Worm (Caenorhabditis elegans) whole organism, L1 larva: ENCODE data around the gene C34E10.10.

ENCODE experiments used
- C16A3.4 ChIP-seq: fragments of 150-350 bp; optimal IDR thresholded peaks from 2 replicates; lab custom pipeline; 2014; ENCODE audit warnings: missing biosample characterization, missing genetic modification characterization
- ama-1 ChIP-seq: fragments of 150-350 bp; optimal IDR thresholded peaks from 2 replicates; lab custom pipeline; 2014
- blmp-1 ChIP-seq: fragments of 150-350 bp; optimal IDR thresholded peaks from 2 replicates; lab custom pipeline; 2014; ENCODE audit warnings: missing biosample characterization, missing genetic modification characterization
- dpl-1 ChIP-seq, 3 experiments: fragments of 150-350 bp in 2 of 3; sonication (generic microtip) in 1 of 3; optimal IDR thresholded peaks; 2 replicates each; lab custom pipeline; 2014 to 2017; ENCODE audit warnings: missing biosample characterization in 3 of 3, missing genetic modification characterization in 3 of 3, missing genetic modification reagents in 3 of 3
- efl-1 ChIP-seq, 4 experiments: fragments of 150-350 bp; optimal IDR thresholded peaks in 3 of 4; peaks in 1 of 4; 1 replicate in 1 of 4; 2 replicates in 3 of 4; lab custom pipeline; 2014; ENCODE audit warnings: missing biosample characterization in 2 of 4, missing genetic modification characterization in 2 of 4, missing genetic modification reagents in 2 of 4
- fkh-10 ChIP-seq: sonication (generic microtip); optimal IDR thresholded peaks from 2 replicates; lab custom pipeline; 2017; ENCODE audit warnings: missing biosample characterization, missing genetic modification reagents, missing genetic modification characterization
- fkh-4 ChIP-seq: sonication (generic microtip); optimal IDR thresholded peaks from 2 replicates; lab custom pipeline; 2016; ENCODE audit warnings: missing compliant biosample characterization, missing genetic modification characterization, borderline replicate concordance
- fkh-8 ChIP-seq: sonication (generic microtip); optimal IDR thresholded peaks from 2 replicates; lab custom pipeline; 2016; ENCODE audit warnings: mild to moderate bottlenecking, missing genetic modification characterization, missing compliant biosample characterization
- hlh-17 ChIP-seq: fragments of 200-800 bp; sonication (Bioruptor generic); optimal IDR thresholded peaks from 2 replicates; lab custom pipeline; 2018; ENCODE audit warnings: missing genetic modification characterization, mild to moderate bottlenecking, missing compliant biosample characterization, moderate library complexity, borderline replicate concordance
- lin-14 ChIP-seq: fragments of 200-800 bp; sonication (Bioruptor generic); optimal IDR thresholded peaks from 2 replicates; lab custom pipeline; 2018; ENCODE audit warnings: mild to moderate bottlenecking, missing genetic modification characterization, moderate library complexity, missing compliant biosample characterization
- lin-35 ChIP-seq, 2 experiments: fragments of 150-350 bp; optimal IDR thresholded peaks; 2 replicates each; lab custom pipeline; 2014; ENCODE audit warnings: missing biosample characterization in 2 of 2, missing genetic modification characterization in 2 of 2, missing genetic modification reagents in 2 of 2
- lin-39 ChIP-seq: fragments of 150-350 bp; optimal IDR thresholded peaks from 2 replicates; lab custom pipeline; 2014; ENCODE audit warnings: missing biosample characterization, missing genetic modification reagents, missing genetic modification characterization
- lsy-2 ChIP-seq, 2 experiments: fragments of 150-350 bp; optimal IDR thresholded peaks; 2 replicates each; lab custom pipeline; 2014; ENCODE audit warnings: missing biosample characterization in 2 of 2, missing genetic modification characterization in 2 of 2
- nhr-20 ChIP-seq: sonication (generic microtip); optimal IDR thresholded peaks from 2 replicates; lab custom pipeline; 2016; ENCODE audit warnings: mild to moderate bottlenecking, missing genetic modification characterization, missing compliant biosample characterization
- nhr-71 ChIP-seq: sonication (generic microtip); optimal IDR thresholded peaks from 2 replicates; lab custom pipeline; 2016; ENCODE audit warnings: mild to moderate bottlenecking, missing genetic modification characterization, moderate library complexity, missing compliant biosample characterization
- nhr-77 ChIP-seq: fragments of 150-350 bp; optimal IDR thresholded peaks from 2 replicates; lab custom pipeline; 2014; ENCODE audit warnings: missing biosample characterization, missing genetic modification characterization
- pag-3 ChIP-seq: sonication (generic microtip); optimal IDR thresholded peaks from 2 replicates; lab custom pipeline; 2017; ENCODE audit warnings: missing genetic modification characterization, mild to moderate bottlenecking, missing compliant biosample characterization, antibody characterized with exemption, borderline replicate concordance; ENCODE audit not compliant: insufficient read depth
- rnt-1 ChIP-seq: sonication (generic microtip); optimal IDR thresholded peaks from 2 replicates; lab custom pipeline; 2016; ENCODE audit warnings: mild to moderate bottlenecking, missing genetic modification characterization, moderate library complexity, missing compliant biosample characterization
- snpc-4 ChIP-seq: fragments of 150-350 bp; optimal IDR thresholded peaks from 2 replicates; lab custom pipeline; 2014; ENCODE audit warnings: missing biosample characterization, missing genetic modification characterization
- snu-23 ChIP-seq: sonication (generic microtip); optimal IDR thresholded peaks from 2 replicates; lab custom pipeline; 2016; ENCODE audit warnings: missing genetic modification characterization, missing compliant biosample characterization
- sox-4 ChIP-seq: sonication (generic microtip); optimal IDR thresholded peaks from 2 replicates; lab custom pipeline; 2016; ENCODE audit warnings: missing genetic modification characterization, missing compliant biosample characterization
- sptf-1 ChIP-seq: fragments of 150-350 bp; optimal IDR thresholded peaks from 2 replicates; lab custom pipeline; 2014; ENCODE audit warnings: missing biosample characterization, missing genetic modification characterization
- sup-37 ChIP-seq: fragments of 200-800 bp; sonication (Bioruptor generic); optimal IDR thresholded peaks from 2 replicates; lab custom pipeline; 2018; ENCODE audit warnings: mild to moderate bottlenecking, missing genetic modification characterization, missing compliant biosample characterization
- swsn-7 ChIP-seq: sonication (generic microtip); optimal IDR thresholded peaks from 2 replicates; lab custom pipeline; 2016; ENCODE audit warnings: missing genetic modification characterization, missing compliant biosample characterization
- tlp-1 ChIP-seq: fragments of 150-350 bp; optimal IDR thresholded peaks from 2 replicates; lab custom pipeline; 2014; ENCODE audit warnings: missing biosample characterization, missing genetic modification characterization
- unc-130 ChIP-seq: fragments of 150-350 bp; optimal IDR thresholded peaks from 2 replicates; lab custom pipeline; 2017; ENCODE audit warnings: missing biosample characterization, missing genetic modification characterization, inconsistent platforms
- xbp-1 ChIP-seq: sonication (generic microtip); optimal IDR thresholded peaks from 2 replicates; lab custom pipeline; 2016; ENCODE audit warnings: missing genetic modification characterization, missing compliant biosample characterization

Gene C34E10.10

DNA sequence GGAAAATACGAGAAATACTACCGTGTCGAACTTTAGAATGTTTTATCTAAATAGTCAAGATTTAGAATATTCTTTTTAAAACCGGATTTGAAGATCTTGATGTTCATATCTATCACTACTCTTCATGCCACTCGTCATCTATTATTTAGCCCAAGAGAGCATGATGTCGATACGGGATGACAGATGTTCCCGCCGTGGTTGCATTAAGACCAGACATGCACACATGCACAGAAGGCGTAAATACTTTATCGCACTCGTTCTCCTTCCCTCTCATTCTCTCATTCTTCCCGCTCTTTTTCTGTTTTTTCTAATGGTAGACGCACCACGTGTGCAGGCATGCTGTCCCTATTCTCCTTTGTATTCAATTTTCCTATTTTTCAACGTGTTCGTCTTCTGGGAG, 44.3 kb downstream of the C34E10.10 start:
- TF ChIP-seq efl-1 (optimal IDR thresholded peaks at IDR 0.05; lab: Kevin White, UChicago) (no peak), efl-1 (GFP tag; optimal IDR thresholded peaks at IDR 0.05 in 1 of 2; lab: Kevin White, UChicago) (peak in 1 of 2 experiments; percentile 4), hlh-17 (GFP tag; lab: Kevin White, UChicago) (no peak), lin-14 (peak; percentile 22), dpl-1 (GFP tag; optimal IDR thresholded peaks at IDR 0.05; lab: Kevin White, UChicago) (peak in 1 of 3 experiments; percentile 14)

DNA sequence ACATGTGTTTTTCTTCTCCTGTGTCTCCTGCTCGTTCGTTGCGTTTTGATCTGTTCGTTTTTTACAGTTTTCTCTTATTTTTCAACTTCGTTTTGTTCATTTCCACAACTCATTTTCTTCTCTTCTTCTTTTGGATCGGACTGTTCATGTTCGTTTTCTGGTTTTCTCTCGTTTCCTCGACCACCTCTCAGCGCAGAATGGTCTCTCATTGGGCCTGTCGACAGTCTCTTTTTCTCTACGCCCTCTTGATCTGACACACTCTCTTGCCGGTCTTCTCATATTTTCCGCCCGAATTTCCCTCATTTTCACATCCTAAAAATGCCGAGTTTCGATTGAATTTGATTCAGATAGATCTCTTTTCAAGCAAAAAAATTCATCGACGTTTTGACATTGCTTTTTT, 46.0 kb downstream of the C34E10.10 start:
- TF ChIP-seq C16A3.4 (tag; lab: Kevin White, UChicago), result no peak
- TF ChIP-seq ama-1 (lab: Kevin White, UChicago), result no peak
- peak in 1 of 2 experiments; percentile 1 for TF ChIP-seq lin-35 (GFP tag; optimal IDR thresholded peaks at IDR 0.05; lab: Kevin White, UChicago)
- peak; percentile 15 to 23 for TF ChIP-seq efl-1 (optimal IDR thresholded peaks at IDR 0.05; lab: Kevin White, UChicago)
- TF ChIP-seq efl-1 (GFP tag; optimal IDR thresholded peaks at IDR 0.05 in 1 of 2; lab: Kevin White, UChicago), result no peak
- no peak for TF ChIP-seq nhr-77
- no peak for TF ChIP-seq fkh-8 (tag; lab: Kevin White, UChicago)
- TF ChIP-seq xbp-1 (tag; lab: Kevin White, UChicago), result no peak
- TF ChIP-seq sptf-1, result no peak
- TF ChIP-seq lin-14, result peak; percentile 45
- TF ChIP-seq snu-23 (GFP tag; lab: Kevin White, UChicago), result peak; percentile 16
- TF ChIP-seq fkh-10 (GFP tag; lab: Kevin White, UChicago), result no peak
- TF ChIP-seq blmp-1, result peak; percentile 55
- TF ChIP-seq lsy-2 (tag; optimal IDR thresholded peaks at IDR 0.05; lab: Kevin White, UChicago), result no peak
- TF ChIP-seq sup-37 (GFP tag; lab: Kevin White, UChicago), result no peak
- no peak for TF ChIP-seq unc-130 (tag; lab: Kevin White, UChicago)
- TF ChIP-seq pag-3 (tag; lab: Kevin White, UChicago), result no peak
- TF ChIP-seq nhr-20, result no peak
- TF ChIP-seq snpc-4 (tag; lab: Kevin White, UChicago), result no peak
- TF ChIP-seq rnt-1 (tag; lab: Kevin White, UChicago), result no peak
- TF ChIP-seq fkh-4 (tag; lab: Kevin White, UChicago), result no peak

DNA sequence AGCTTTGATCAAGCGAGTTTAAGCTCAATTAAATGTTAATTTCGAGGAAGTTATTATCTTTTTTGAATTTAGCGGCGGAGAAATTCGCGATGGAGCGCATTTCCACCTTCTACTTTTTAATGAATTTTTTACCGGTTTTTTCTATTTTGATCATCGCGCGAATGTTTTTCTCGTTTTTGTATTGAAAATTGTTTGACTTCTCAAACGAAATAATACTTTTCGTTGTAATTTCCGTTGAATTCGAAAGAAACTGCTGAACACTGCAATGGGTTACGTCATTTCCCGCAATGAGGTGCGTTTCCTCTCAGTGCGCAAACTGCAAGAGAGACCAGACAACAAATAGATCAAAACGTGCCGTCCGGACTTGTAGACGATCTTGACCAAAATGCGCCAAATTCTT, 46.5 kb downstream of the C34E10.10 start:
- peak in 1 of 3 experiments; percentile 51 for TF ChIP-seq dpl-1 (GFP tag; optimal IDR thresholded peaks at IDR 0.05; lab: Kevin White, UChicago)
- no peak for TF ChIP-seq swsn-7 (tag; lab: Kevin White, UChicago)
- no peak for TF ChIP-seq sox-4 (tag; lab: Kevin White, UChicago)
- TF ChIP-seq efl-1 (optimal IDR thresholded peaks at IDR 0.05; lab: Kevin White, UChicago), result no peak
- peak in 1 of 2 experiments; percentile 52 for TF ChIP-seq efl-1 (GFP tag; optimal IDR thresholded peaks at IDR 0.05 in 1 of 2; lab: Kevin White, UChicago)
- TF ChIP-seq lin-39 (tag; lab: Kevin White, UChicago), result no peak
- peak in 1 of 2 experiments; percentile 34 for TF ChIP-seq lin-35 (GFP tag; optimal IDR thresholded peaks at IDR 0.05; lab: Kevin White, UChicago)
- no peak for TF ChIP-seq nhr-71

DNA sequence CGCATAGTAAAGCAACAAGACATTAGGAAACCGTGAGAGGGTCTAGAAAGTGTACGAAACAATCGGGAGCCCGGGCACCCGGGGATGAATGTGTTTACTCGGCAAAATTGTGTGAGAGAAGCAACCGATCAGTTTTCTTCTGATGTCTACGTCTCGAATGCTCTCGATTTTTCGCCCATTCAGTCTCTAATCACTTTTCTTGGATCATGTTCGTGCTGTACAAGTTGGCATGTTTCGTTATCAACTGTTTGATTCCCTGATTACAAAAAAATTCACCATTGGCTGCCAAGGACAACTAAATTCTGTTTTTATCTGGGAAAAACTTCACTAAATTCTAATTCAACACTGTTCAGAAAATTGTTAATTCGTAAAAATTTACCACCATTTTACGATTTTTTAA, 47.1 kb downstream of the C34E10.10 start:
- TF ChIP-seq lsy-2 (tag; optimal IDR thresholded peaks at IDR 0.05; lab: Kevin White, UChicago) (peak in 1 of 2 experiments; percentile 23), lin-14 (peak; percentile 24), tlp-1 (no peak), efl-1 (optimal IDR thresholded peaks at IDR 0.05; lab: Kevin White, UChicago) (no peak), efl-1 (GFP tag; optimal IDR thresholded peaks at IDR 0.05 in 1 of 2; lab: Kevin White, UChicago) (peak in 1 of 2 experiments; percentile 71)

DNA sequence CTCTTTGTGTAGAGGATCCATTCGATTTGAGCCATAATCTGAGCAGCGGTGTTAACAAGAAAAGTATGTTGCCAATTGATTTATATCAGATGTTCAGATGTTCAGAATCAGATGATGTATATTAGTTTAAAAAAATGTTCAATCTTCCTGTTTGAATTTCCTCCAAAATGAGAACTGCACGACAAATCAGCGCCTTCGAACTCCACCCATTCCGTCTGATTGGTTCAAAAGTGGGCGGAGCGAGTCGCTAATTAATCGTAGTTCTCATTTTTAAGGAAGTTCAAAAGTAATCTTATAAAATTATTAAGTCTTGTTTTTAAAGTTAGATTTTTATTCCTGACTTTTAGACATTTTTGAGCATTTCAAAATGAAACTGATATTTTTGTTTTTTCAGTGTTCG, 48.5 kb downstream of the C34E10.10 start:
- TF ChIP-seq efl-1 (optimal IDR thresholded peaks at IDR 0.05; lab: Kevin White, UChicago) (peak in 1 of 2 experiments; percentile 3), efl-1 (GFP tag; optimal IDR thresholded peaks at IDR 0.05 in 1 of 2; lab: Kevin White, UChicago) (peak in 1 of 2 experiments; percentile 10), rnt-1 (tag; lab: Kevin White, UChicago) (no peak)
- TF ChIP-seq, all 84 proteins: peak for 1
